Worm (Caenorhabditis elegans) whole organism, L1 larva: ENCODE measurements around the gene epn-1.
A peak's percentile ranks its signal among the peaks of the same experiment; 100 is the strongest.

ENCODE experiments used
- C04F5.9 ChIP-seq: sonication (generic microtip); optimal IDR thresholded peaks from 2 replicates; lab custom pipeline; 2016; ENCODE audit warnings: missing genetic modification characterization, missing compliant biosample characterization
- C16A3.4 ChIP-seq: fragments of 150-350 bp; optimal IDR thresholded peaks from 2 replicates; lab custom pipeline; 2014; ENCODE audit warnings: missing biosample characterization, missing genetic modification characterization
- F16B12.6 ChIP-seq: fragments of 150-350 bp; optimal IDR thresholded peaks from 2 replicates; lab custom pipeline; 2014; ENCODE audit warnings: missing biosample characterization, missing genetic modification characterization
- aha-1 ChIP-seq: fragments of 150-350 bp; optimal IDR thresholded peaks from 2 replicates; lab custom pipeline; 2014; ENCODE audit warnings: missing biosample characterization, missing genetic modification characterization
- alr-1 ChIP-seq: fragments of 200-800 bp; sonication (Bioruptor generic); optimal IDR thresholded peaks from 2 replicates; lab custom pipeline; 2018; ENCODE audit warnings: borderline replicate concordance, mild to moderate bottlenecking, missing genetic modification characterization, missing compliant biosample characterization
- aly-2 ChIP-seq: fragments of 150-350 bp; optimal IDR thresholded peaks from 2 replicates; lab custom pipeline; 2014; ENCODE audit warnings: missing biosample characterization, missing genetic modification characterization
- blmp-1 ChIP-seq: fragments of 150-350 bp; optimal IDR thresholded peaks from 2 replicates; lab custom pipeline; 2014; ENCODE audit warnings: missing biosample characterization, missing genetic modification characterization
- ceh-90 ChIP-seq: sonication (generic microtip); optimal IDR thresholded peaks from 2 replicates; lab custom pipeline; 2016; ENCODE audit warnings: missing genetic modification characterization, missing compliant biosample characterization
- ces-1 ChIP-seq: fragments of 150-350 bp; optimal IDR thresholded peaks from 2 replicates; lab custom pipeline; 2014; ENCODE audit warnings: missing biosample characterization, missing genetic modification reagents, missing genetic modification characterization
- efl-1 ChIP-seq, 4 experiments: fragments of 150-350 bp; optimal IDR thresholded peaks in 3 of 4; peaks in 1 of 4; 1 replicate in 1 of 4; 2 replicates in 3 of 4; lab custom pipeline; 2014; ENCODE audit warnings: missing biosample characterization in 2 of 4, missing genetic modification characterization in 2 of 4, missing genetic modification reagents in 2 of 4
- egl-13 ChIP-seq: sonication (generic microtip); optimal IDR thresholded peaks from 2 replicates; lab custom pipeline; 2016; ENCODE audit warnings: missing genotype, missing genetic modification reagents, missing genetic modification characterization, missing compliant biosample characterization
- egl-27 ChIP-seq, 2 experiments: fragments of 150-350 bp in 1 of 2; sonication (generic microtip); optimal IDR thresholded peaks; 3 replicates each; lab custom pipeline; 2017 to 2018; ENCODE audit warnings: missing biosample characterization in 2 of 2, missing genetic modification characterization in 2 of 2, missing genetic modification reagents in 2 of 2
- elt-3 ChIP-seq, 6 experiments: fragments of 150-350 bp in 1 of 6; sonication (generic microtip); optimal IDR thresholded peaks; 2 replicates each; lab custom pipeline; 2017 to 2018; ENCODE audit warnings: missing biosample characterization in 6 of 6, missing genetic modification characterization in 6 of 6, inconsistent platforms in 1 of 6
- ets-5 ChIP-seq: fragments of 200-800 bp; sonication (Bioruptor generic); IDR thresholded peaks from 2 replicates; pipeline ENCODE4 v1.3.6; 2022; ENCODE audit warnings: missing genetic modification characterization, missing compliant biosample characterization
- fkh-10 ChIP-seq: sonication (generic microtip); optimal IDR thresholded peaks from 2 replicates; lab custom pipeline; 2017; ENCODE audit warnings: missing biosample characterization, missing genetic modification reagents, missing genetic modification characterization
- fos-1 ChIP-seq: fragments of 150-350 bp; optimal IDR thresholded peaks from 2 replicates; lab custom pipeline; 2014; ENCODE audit warnings: missing biosample characterization, missing genetic modification characterization
- hlh-17 ChIP-seq: fragments of 200-800 bp; sonication (Bioruptor generic); optimal IDR thresholded peaks from 2 replicates; lab custom pipeline; 2018; ENCODE audit warnings: missing genetic modification characterization, mild to moderate bottlenecking, missing compliant biosample characterization, moderate library complexity, borderline replicate concordance
- hlh-4 ChIP-seq: sonication (generic microtip); optimal IDR thresholded peaks from 2 replicates; lab custom pipeline; 2016; ENCODE audit warnings: mild to moderate bottlenecking, missing genetic modification characterization, missing compliant biosample characterization
- hpl-2 ChIP-seq: fragments of 150-350 bp; optimal IDR thresholded peaks from 2 replicates; lab custom pipeline; 2014; ENCODE audit warnings: missing biosample characterization, missing genetic modification reagents, missing genetic modification characterization
- irx-1 ChIP-seq: sonication (generic microtip); optimal IDR thresholded peaks from 2 replicates; lab custom pipeline; 2016; ENCODE audit warnings: missing genetic modification characterization, missing compliant biosample characterization
- isw-1 ChIP-seq: fragments of 200-800 bp; sonication (Bioruptor generic); IDR thresholded peaks from 2 replicates; pipeline ENCODE4 v1.3.6; 2022; ENCODE audit warnings: missing genetic modification characterization, missing compliant biosample characterization
- lin-13 ChIP-seq: fragments of 150-350 bp; optimal IDR thresholded peaks from 2 replicates; lab custom pipeline; 2014; ENCODE audit warnings: missing biosample characterization, missing genetic modification reagents, missing genetic modification characterization
- lin-14 ChIP-seq: fragments of 200-800 bp; sonication (Bioruptor generic); optimal IDR thresholded peaks from 2 replicates; lab custom pipeline; 2018; ENCODE audit warnings: mild to moderate bottlenecking, missing genetic modification characterization, moderate library complexity, missing compliant biosample characterization
- lin-15B ChIP-seq: fragments of 150-350 bp; sonication (generic microtip); optimal IDR thresholded peaks from 3 replicates; lab custom pipeline; 2014; ENCODE audit warnings: missing biosample characterization, missing genetic modification characterization
- lin-39 ChIP-seq: fragments of 150-350 bp; optimal IDR thresholded peaks from 2 replicates; lab custom pipeline; 2014; ENCODE audit warnings: missing biosample characterization, missing genetic modification reagents, missing genetic modification characterization
- mab-9 ChIP-seq: fragments of 200-800 bp; sonication (Bioruptor generic); IDR thresholded peaks from 2 replicates; pipeline ENCODE4 v1.3.6; 2022; ENCODE audit warnings: missing genetic modification reagents, missing genetic modification characterization, missing compliant biosample characterization
- mef-2 ChIP-seq: fragments of 150-350 bp; optimal IDR thresholded peaks from 2 replicates; lab custom pipeline; 2014; ENCODE audit warnings: missing biosample characterization, missing genetic modification characterization
- mep-1 ChIP-seq: fragments of 150-350 bp; optimal IDR thresholded peaks from 2 replicates; lab custom pipeline; 2014; ENCODE audit warnings: missing biosample characterization, missing genetic modification characterization
- nhr-11 ChIP-seq: fragments of 150-350 bp; optimal IDR thresholded peaks from 2 replicates; lab custom pipeline; 2014; ENCODE audit warnings: missing biosample characterization, missing genetic modification characterization
- nhr-12 ChIP-seq: sonication (generic microtip); optimal IDR thresholded peaks from 2 replicates; lab custom pipeline; 2017; ENCODE audit warnings: missing biosample characterization, missing genetic modification characterization
- nhr-28 ChIP-seq: fragments of 150-350 bp; optimal IDR thresholded peaks from 2 replicates; lab custom pipeline; 2014; ENCODE audit warnings: missing biosample characterization, missing genetic modification characterization
- nhr-47 ChIP-seq: sonication (generic microtip); optimal IDR thresholded peaks from 2 replicates; lab custom pipeline; 2016; ENCODE audit warnings: mild to moderate bottlenecking, missing genetic modification characterization, moderate library complexity, missing compliant biosample characterization
- nhr-77 ChIP-seq: fragments of 150-350 bp; optimal IDR thresholded peaks from 2 replicates; lab custom pipeline; 2014; ENCODE audit warnings: missing biosample characterization, missing genetic modification characterization
- nhr-84 ChIP-seq: sonication (generic microtip); optimal IDR thresholded peaks from 2 replicates; lab custom pipeline; 2017; ENCODE audit warnings: missing biosample characterization, missing genetic modification characterization
- nhr-85 ChIP-seq: sonication (generic microtip); peaks from one replicate; lab custom pipeline; 2016; ENCODE audit warnings: missing genetic modification characterization, inconsistent platforms, missing compliant biosample characterization
- nhr-90 ChIP-seq: sonication (generic microtip); optimal IDR thresholded peaks from 2 replicates; lab custom pipeline; 2016; ENCODE audit warnings: mild to moderate bottlenecking, missing genetic modification characterization, missing compliant biosample characterization; ENCODE audit not compliant: poor library complexity
- pag-3 ChIP-seq: sonication (generic microtip); optimal IDR thresholded peaks from 2 replicates; lab custom pipeline; 2017; ENCODE audit warnings: missing genetic modification characterization, mild to moderate bottlenecking, missing compliant biosample characterization, antibody characterized with exemption, borderline replicate concordance; ENCODE audit not compliant: insufficient read depth
- pax-3 ChIP-seq: fragments of 200-800 bp; sonication (Bioruptor generic); optimal IDR thresholded peaks from 2 replicates; lab custom pipeline; 2018; ENCODE audit warnings: mild to moderate bottlenecking, missing genetic modification characterization, moderate library complexity, missing compliant biosample characterization
- pqm-1 ChIP-seq: sonication (generic microtip); optimal IDR thresholded peaks from 3 replicates; lab custom pipeline; 2017; ENCODE audit warnings: missing biosample characterization, missing genetic modification characterization
- rnt-1 ChIP-seq: sonication (generic microtip); optimal IDR thresholded peaks from 2 replicates; lab custom pipeline; 2016; ENCODE audit warnings: mild to moderate bottlenecking, missing genetic modification characterization, moderate library complexity, missing compliant biosample characterization
- skn-1 ChIP-seq: fragments of 150-350 bp; optimal IDR thresholded peaks from 2 replicates; lab custom pipeline; 2014; ENCODE audit warnings: missing biosample characterization, missing genetic modification characterization
- sox-4 ChIP-seq: sonication (generic microtip); optimal IDR thresholded peaks from 2 replicates; lab custom pipeline; 2016; ENCODE audit warnings: missing genetic modification characterization, missing compliant biosample characterization
- sptf-1 ChIP-seq: fragments of 150-350 bp; optimal IDR thresholded peaks from 2 replicates; lab custom pipeline; 2014; ENCODE audit warnings: missing biosample characterization, missing genetic modification characterization
- sup-37 ChIP-seq: fragments of 200-800 bp; sonication (Bioruptor generic); optimal IDR thresholded peaks from 2 replicates; lab custom pipeline; 2018; ENCODE audit warnings: mild to moderate bottlenecking, missing genetic modification characterization, missing compliant biosample characterization
- tbx-2 ChIP-seq: sonication (generic microtip); optimal IDR thresholded peaks from 2 replicates; lab custom pipeline; 2016; ENCODE audit warnings: missing genetic modification characterization, missing compliant biosample characterization
- unc-30 ChIP-seq: sonication (generic microtip); optimal IDR thresholded peaks from 2 replicates; lab custom pipeline; 2017; ENCODE audit warnings: missing biosample characterization, missing genetic modification characterization
- unc-62 ChIP-seq: fragments of 150-350 bp; optimal IDR thresholded peaks from 2 replicates; lab custom pipeline; 2014; ENCODE audit warnings: missing biosample characterization, missing genetic modification reagents, missing genetic modification characterization
- unc-98 ChIP-seq: fragments of 200-800 bp; sonication (Bioruptor generic); IDR thresholded peaks from 2 replicates; pipeline ENCODE4 v1.3.6; 2022; ENCODE audit warnings: missing genetic modification characterization, missing compliant biosample characterization
- xbp-1 ChIP-seq: sonication (generic microtip); optimal IDR thresholded peaks from 2 replicates; lab custom pipeline; 2016; ENCODE audit warnings: missing genetic modification characterization, missing compliant biosample characterization
- zag-1 ChIP-seq: fragments of 150-350 bp; optimal IDR thresholded peaks from 2 replicates; lab custom pipeline; 2014; ENCODE audit warnings: missing biosample characterization, missing genetic modification characterization
- ztf-11 ChIP-seq, 2 experiments: sonication (generic microtip); optimal IDR thresholded peaks; 2 replicates each; lab custom pipeline; 2016 to 2017; ENCODE audit warnings: missing genetic modification characterization in 2 of 2, missing biosample characterization in 1 of 2, missing compliant biosample characterization in 1 of 2

Gene epn-1

DNA sequence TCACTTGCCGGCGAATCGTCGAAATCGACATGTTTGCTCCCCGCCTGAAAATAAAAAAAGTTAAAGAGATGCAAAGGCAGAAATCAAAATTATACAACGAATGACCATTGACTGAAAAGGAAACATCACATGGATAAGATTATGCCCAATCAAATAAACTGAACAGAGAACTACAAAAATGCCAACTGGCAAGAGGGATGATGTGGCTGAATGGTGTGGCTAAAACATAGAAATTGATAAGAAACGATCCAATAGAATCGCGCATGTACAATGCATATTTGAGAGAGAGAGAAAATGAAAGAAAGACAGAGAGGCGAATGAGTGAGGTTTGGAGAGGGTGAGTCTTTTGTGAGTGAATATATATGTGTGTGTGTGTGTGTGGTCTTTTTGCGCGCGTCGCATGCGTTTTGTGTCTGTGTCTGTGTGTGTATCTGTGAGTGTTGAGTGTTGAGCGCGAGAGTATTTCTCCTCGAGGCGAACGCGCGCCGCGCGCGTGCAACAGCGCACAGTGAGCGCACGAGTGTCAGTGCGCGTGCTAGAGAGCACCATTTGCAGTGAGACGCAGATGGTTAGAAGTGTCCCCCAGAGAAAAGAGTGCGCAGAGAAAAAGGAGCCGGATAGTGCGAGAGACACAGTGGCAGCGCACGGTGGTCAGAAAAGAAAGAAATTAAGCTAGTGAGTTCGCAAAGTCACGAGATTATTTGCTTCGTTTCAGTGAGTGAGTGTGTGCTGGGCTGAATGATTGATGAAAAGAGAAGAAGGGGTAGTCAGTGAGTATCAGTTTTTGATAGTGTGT is at the start of gene epn-1:
Gene epn-1 (minus strand): TSS at position 51 of the 796 bp plus-strand sequence.
- TF ChIP-seq F16B12.6 (tag; lab: Kevin White, UChicago) (peak; percentile 26), C04F5.9 (tag; lab: Kevin White, UChicago) (peak; percentile 69), sup-37 (peak; percentile 94), nhr-77 (tag; lab: Kevin White, UChicago) (peak; percentile 97), alr-1 (tag; lab: Kevin White, UChicago) (no peak), ztf-11 (tag; optimal IDR thresholded peaks at IDR 0.05; lab: Kevin White, UChicago) (peak in 1 of 2 experiments; percentile 91), zag-1 (tag; lab: Kevin White, UChicago) (peak; percentile 13), ets-5 (no peak), xbp-1 (tag; lab: Kevin White, UChicago) (peak; percentile 94), mab-9 (GFP tag; lab: Robert Waterston, UW) (peak; percentile 91), sox-4 (tag; lab: Kevin White, UChicago) (peak; percentile 96), hpl-2 (peak; percentile 87), hlh-4 (tag; lab: Kevin White, UChicago) (no peak), lin-15B (tag; lab: Kevin White, UChicago) (peak; percentile 51), nhr-90 (peak; percentile 97), aly-2 (tag; lab: Kevin White, UChicago) (no peak), rnt-1 (tag; lab: Kevin White, UChicago) (peak; percentile 94), efl-1 (optimal IDR thresholded peaks at IDR 0.05; lab: Kevin White, UChicago) (peak; percentile 82 to 91), efl-1 (GFP tag; optimal IDR thresholded peaks at IDR 0.05 in 1 of 2; lab: Kevin White, UChicago) (peak; percentile 45 to 96), nhr-47 (tag; lab: Kevin White, UChicago) (peak; percentile 99), egl-13 (tag; lab: Kevin White, UChicago) (peak; percentile 98), lin-14 (peak; percentile 100), unc-30 (tag; lab: Kevin White, UChicago) (no peak), unc-98 (GFP tag; lab: Robert Waterston, UW) (peak; percentile 74), fkh-10 (GFP tag; lab: Kevin White, UChicago) (peak; percentile 85), tbx-2 (tag; lab: Kevin White, UChicago) (peak; percentile 99), aha-1 (tag; lab: Kevin White, UChicago) (peak; percentile 83), nhr-12 (tag; lab: Kevin White, UChicago) (peak; percentile 27), blmp-1 (tag; lab: Kevin White, UChicago) (peak; percentile 52), C16A3.4 (tag; lab: Kevin White, UChicago) (peak; percentile 90), nhr-84 (no peak), pag-3 (tag; lab: Kevin White, UChicago) (peak; percentile 69), ces-1 (GFP tag; lab: Kevin White, UChicago) (no peak), ceh-90 (tag; lab: Kevin White, UChicago) (peak; percentile 27), fos-1 (tag; lab: Kevin White, UChicago) (peak; percentile 89), egl-27 (tag; optimal IDR thresholded peaks at IDR 0.05; lab: Kevin White, UChicago) (peak; percentile 85 to 97), mep-1 (tag; lab: Kevin White, UChicago) (peak; percentile 87), isw-1 (GFP tag; lab: Robert Waterston, UW) (peak; percentile 94), irx-1 (tag; lab: Kevin White, UChicago) (peak; percentile 94), hlh-17 (no peak), nhr-28 (tag; lab: Kevin White, UChicago) (peak; percentile 32), elt-3 (tag; optimal IDR thresholded peaks at IDR 0.05; lab: Kevin White, UChicago) (peak in 4 of 6 experiments; percentile 17 to 82 (median 54)), pax-3 (tag; lab: Kevin White, UChicago) (peak; percentile 98), lin-13 (GFP tag; lab: Kevin White, UChicago) (peak; percentile 93), mef-2 (peak; percentile 95), sptf-1 (tag; lab: Kevin White, UChicago) (no peak), lin-39 (peak; percentile 83), nhr-85 (tag; lab: Kevin White, UChicago) (peak; percentile 99), skn-1 (tag; lab: Kevin White, UChicago) (peak; percentile 80), unc-62 (GFP tag; lab: Kevin White, UChicago) (no peak), pqm-1 (no peak), nhr-11 (tag; lab: Kevin White, UChicago) (peak; percentile 96)
